Worm (Caenorhabditis elegans) whole organism, early embryonic: ENCODE data around the gene H06I04.6.

Experiments
- B0310.2 ChIP-seq: sonication (generic microtip); optimal IDR thresholded peaks from 2 replicates; lab custom pipeline; 2016; ENCODE audit warnings: mild to moderate bottlenecking, missing genetic modification characterization, missing compliant biosample characterization
- aly-1 ChIP-seq: sonication (generic microtip); optimal IDR thresholded peaks from 2 replicates; lab custom pipeline; 2016; ENCODE audit warnings: missing genetic modification characterization, missing compliant biosample characterization
- ama-1 ChIP-seq: fragments of 150-350 bp; optimal IDR thresholded peaks from 2 replicates; lab custom pipeline; 2014
- ceh-36 ChIP-seq: sonication (generic microtip); optimal IDR thresholded peaks from 2 replicates; lab custom pipeline; 2016; ENCODE audit warnings: missing genetic modification characterization, inconsistent platforms, missing compliant biosample characterization
- flt-1 ChIP-seq: fragments of 200-800 bp; sonication (Bioruptor generic); IDR thresholded peaks from 2 replicates; pipeline ENCODE4 v1.3.6; 2022; ENCODE audit warnings: missing genetic modification characterization, missing compliant biosample characterization
- hmbx-1 ChIP-seq: sonication (generic microtip); optimal IDR thresholded peaks from 2 replicates; lab custom pipeline; 2016; ENCODE audit warnings: mild to moderate bottlenecking, missing genetic modification characterization, missing compliant biosample characterization
- hmg-4 ChIP-seq: fragments of 200-800 bp; sonication (Bioruptor generic); optimal IDR thresholded peaks from 2 replicates; lab custom pipeline; 2018; ENCODE audit warnings: mild to moderate bottlenecking, missing genetic modification characterization, missing compliant biosample characterization
- pes-1 ChIP-seq: fragments of 200-800 bp; sonication (Bioruptor generic); IDR thresholded peaks from 2 replicates; pipeline ENCODE4 v1.3.6; 2022; ENCODE audit warnings: missing genetic modification reagents, missing genetic modification characterization, missing compliant biosample characterization
- scrt-1 ChIP-seq: fragments of 200-800 bp; sonication (Bioruptor generic); IDR thresholded peaks from 2 replicates; pipeline ENCODE4 v1.3.6; 2022; ENCODE audit warnings: missing genetic modification characterization, missing compliant biosample characterization
- tbx-11 ChIP-seq: fragments of 200-800 bp; sonication (Bioruptor generic); IDR thresholded peaks from 2 replicates; pipeline ENCODE4 v1.3.6; 2022; ENCODE audit warnings: missing genetic modification characterization, missing compliant biosample characterization
- tra-4 ChIP-seq: sonication (generic microtip); optimal IDR thresholded peaks from 2 replicates; lab custom pipeline; 2017; ENCODE audit warnings: missing genetic modification characterization, missing compliant biosample characterization

- TF ChIP-seq ama-1 (no peak), hmbx-1 (tag; lab: Kevin White, UChicago) (no peak), tbx-11 (no peak), B0310.2 (tag; lab: Kevin White, UChicago) (no peak), scrt-1 (GFP tag; lab: Robert Waterston, UW) (no peak), hmg-4 (GFP tag; lab: Kevin White, UChicago) (no peak), aly-1 (tag; lab: Kevin White, UChicago) (no peak), tra-4 (tag; lab: Kevin White, UChicago) (no peak), pes-1 (GFP tag; lab: Robert Waterston, UW) (no peak), ceh-36 (tag; lab: Kevin White, UChicago) (no peak), flt-1 (GFP tag; lab: Robert Waterston, UW) (no peak)
Observed at ce11 chrIII:3047909-3048308, 16.2 kb downstream of the H06I04.6 start.
